Worm (Caenorhabditis elegans) whole organism, dauer: ENCODE data around the gene C03B1.10.

Experiments used
- unc-62 ChIP-seq: sonication (generic microtip); optimal IDR thresholded peaks from 2 replicates; lab custom pipeline; 2017; ENCODE audit warnings: missing biosample characterization, missing genetic modification reagents, missing genetic modification characterization

C03B1.10 gene

ce11 chrX:6357772-6358171, at the start of gene C03B1.10:
Gene C03B1.10, minus strand, starts transcription at chrX:6357872.
- TF ChIP-seq unc-62 = no peak

- TF ChIP-seq unc-62 = no peak
Measured at ce11 chrX:6405905-6406304, 48.2 kb upstream of the C03B1.10 start.

- no peak for TF ChIP-seq unc-62
Measured at ce11 chrX:6403122-6403521, 45.5 kb upstream of the C03B1.10 start, which contains the start of gene glt-4. Gene glt-4, plus strand, starts transcription at chrX:6403422.

- no peak for TF ChIP-seq unc-62
Measured at ce11 chrX:6399450-6399849, 41.8 kb upstream of the C03B1.10 start.

- no peak for TF ChIP-seq unc-62
Measured at ce11 chrX:6391491-6391890, 33.8 kb upstream of the C03B1.10 start, which contains the start of gene igcm-2. Gene igcm-2, minus strand, starts transcription at chrX:6391591.

ce11 chrX:6388639-6389038, 31.0 kb upstream of the C03B1.10 start:
- no peak for TF ChIP-seq unc-62

ce11 chrX:6385185-6385584, 27.5 kb upstream of the C03B1.10 start, which contains the start of gene igdb-3:
Gene igdb-3, plus strand, starts transcription at chrX:6385485.
- no peak for TF ChIP-seq unc-62

ce11 chrX:6384537-6384936, 26.9 kb upstream of the C03B1.10 start:
- no peak for TF ChIP-seq unc-62

ce11 chrX:6382930-6383329, 25.3 kb upstream of the C03B1.10 start:
- TF ChIP-seq unc-62 = no peak

ce11 chrX:6378363-6378762, 20.7 kb upstream of the C03B1.10 start:
- TF ChIP-seq unc-62 = no peak

ce11 chrX:6377634-6378288, 20.1 kb upstream of the C03B1.10 start, which contains the start of gene lmp-1:
Gene lmp-1, minus strand, starts transcription at chrX:6377684.
- TF ChIP-seq unc-62 = no peak

- no peak for TF ChIP-seq unc-62
Measured at ce11 chrX:6374451-6374850, 16.8 kb upstream of the C03B1.10 start, which contains the start of gene C03B1.1. Gene C03B1.1, plus strand, starts transcription at chrX:6374751.

ce11 chrX:6373348-6373747, 15.7 kb upstream of the C03B1.10 start, which contains the start of gene C03B1.17:
Gene C03B1.17, plus strand, starts transcription at chrX:6373648.
- TF ChIP-seq unc-62 = no peak

- no peak for TF ChIP-seq unc-62
Measured at ce11 chrX:6371192-6372116, 13.8 kb upstream of the C03B1.10 start.

- TF ChIP-seq unc-62 = no peak
Measured at ce11 chrX:6369717-6370116, 12.0 kb upstream of the C03B1.10 start, which contains the start of gene C03B1.2. Gene C03B1.2, plus strand, starts transcription at chrX:6370017.

- no peak for TF ChIP-seq unc-62
Measured at ce11 chrX:6365715-6366114, 8.0 kb upstream of the C03B1.10 start, which contains the start of gene C03B1.3. Gene C03B1.3, plus strand, starts transcription at chrX:6366015.

ce11 chrX:6364196-6364595, 6.5 kb upstream of the C03B1.10 start, which contains the start of gene C03B1.4:
Gene C03B1.4, plus strand, starts transcription at chrX:6364496.
- TF ChIP-seq unc-62 = no peak
